Fruit fly (Drosophila melanogaster) whole organism, embryonic: Measurements from ENCODE around the gene VhaSFD.
A peak's percentile ranks its signal among the peaks of the same experiment; 100 is the strongest.

Experiments used
- Ada2b ChIP-seq: fragments of 200-800 bp; sonication (Bioruptor generic); IDR thresholded peaks from 2 replicates; pipeline ENCODE4 v1.3.6; 2022; ENCODE audit warnings: missing biosample characterization, missing genetic modification characterization
- Blimp-1 ChIP-seq: fragments of 200-800 bp; sonication (Bioruptor generic); optimal IDR thresholded peaks from 3 replicates; lab custom pipeline; 2018; ENCODE audit warnings: missing biosample characterization, missing genetic modification characterization, mild to moderate bottlenecking, moderate library complexity, missing genetic modification reagents
- CG10147 ChIP-seq: fragments of 200-800 bp; sonication (Bioruptor generic); optimal IDR thresholded peaks from 2 replicates; lab custom pipeline; 2019; ENCODE audit warnings: missing biosample characterization, mild to moderate bottlenecking, missing genetic modification characterization, moderate library complexity
- CG11398 ChIP-seq: fragments of 200-800 bp; sonication (Bioruptor generic); optimal IDR thresholded peaks from 2 replicates; lab custom pipeline; 2016; ENCODE audit warnings: missing biosample characterization, missing genetic modification characterization
- CG11456 ChIP-seq: fragments of 200-800 bp; sonication (Bioruptor generic); IDR thresholded peaks from 3 replicates; pipeline ENCODE4 v1.3.6; 2022; ENCODE audit warnings: missing biosample characterization, missing genetic modification characterization
- CG11696 ChIP-seq: fragments of 200-800 bp; sonication (Bioruptor generic); IDR thresholded peaks from 2 replicates; pipeline ENCODE4 v1.3.6; 2022; ENCODE audit warnings: missing biosample characterization, missing genetic modification characterization
- CG12236 ChIP-seq: fragments of 200-800 bp; sonication (Bioruptor generic); optimal IDR thresholded peaks from 2 replicates; lab custom pipeline; 2016; ENCODE audit warnings: missing biosample characterization, missing genetic modification characterization
- CG12769 ChIP-seq: fragments of 200-800 bp; sonication (Bioruptor generic); optimal IDR thresholded peaks from 2 replicates; lab custom pipeline; 2019; ENCODE audit warnings: missing biosample characterization, mild to moderate bottlenecking, missing genetic modification characterization, moderate library complexity
- CG13287 ChIP-seq: fragments of 200-800 bp; sonication (Bioruptor generic); IDR thresholded peaks from 2 replicates; pipeline ENCODE4 v1.3.6; 2022; ENCODE audit warnings: missing biosample characterization, missing genetic modification characterization; ENCODE audit not compliant: partially characterized antibody
- CG14441 ChIP-seq: fragments of 200-800 bp; sonication (Bioruptor generic); IDR thresholded peaks from 2 replicates; pipeline ENCODE4 v1.3.6; 2022; ENCODE audit warnings: missing biosample characterization, missing genetic modification characterization
- CG14667 ChIP-seq: fragments of 200-800 bp; sonication (Bioruptor generic); IDR thresholded peaks from 2 replicates; pipeline ENCODE4 v1.3.6; 2022; ENCODE audit warnings: missing biosample characterization, missing genetic modification characterization
- CG17361 ChIP-seq: fragments of 200-800 bp; sonication (Bioruptor generic); IDR thresholded peaks from 3 replicates; pipeline ENCODE4 v1.3.6; 2022; ENCODE audit warnings: missing biosample characterization, missing genetic modification characterization
- CG18011 ChIP-seq: fragments of 200-800 bp; sonication (Bioruptor generic); optimal IDR thresholded peaks from 2 replicates; lab custom pipeline; 2017; ENCODE audit warnings: missing biosample characterization, missing genetic modification characterization, mild to moderate bottlenecking, moderate library complexity, missing genotype
- CG3163 ChIP-seq: fragments of 200-800 bp; sonication (Bioruptor generic); optimal IDR thresholded peaks from 3 replicates; lab custom pipeline; 2016; ENCODE audit warnings: missing biosample characterization, missing genetic modification characterization
- CG34224 ChIP-seq: fragments of 200-800 bp; sonication (Bioruptor generic); IDR thresholded peaks from 3 replicates; pipeline ENCODE4 v1.3.6; 2022; ENCODE audit warnings: missing biosample characterization, missing genetic modification characterization; ENCODE audit not compliant: partially characterized antibody
- CG34422 ChIP-seq: fragments of 200-800 bp; sonication (Bioruptor generic); IDR thresholded peaks from 3 replicates; pipeline ENCODE4 v1.3.6; 2022; ENCODE audit warnings: missing biosample characterization, missing genetic modification characterization
- CG43689 ChIP-seq: fragments of 200-800 bp; sonication (Bioruptor generic); IDR thresholded peaks from 2 replicates; pipeline ENCODE4 v1.3.6; 2022; ENCODE audit warnings: missing biosample characterization, missing genetic modification characterization
- CG6683 ChIP-seq: fragments of 200-800 bp; sonication (Bioruptor generic); optimal IDR thresholded peaks from 2 replicates; lab custom pipeline; 2017; ENCODE audit warnings: missing biosample characterization, mild to moderate bottlenecking, missing genetic modification characterization, missing genetic modification reagents
- CG8478 ChIP-seq: fragments of >200 bp; optimal IDR thresholded peaks from 2 replicates; lab custom pipeline; 2018
- Dip2 ChIP-seq: fragments of 200-800 bp; sonication (Bioruptor generic); IDR thresholded peaks from 2 replicates; pipeline ENCODE4 v1.3.6; 2022; ENCODE audit warnings: missing biosample characterization, missing genetic modification characterization
- Gsc ChIP-seq: fragments of 200-800 bp; sonication (Bioruptor generic); IDR thresholded peaks from 2 replicates; pipeline ENCODE4 v1.3.6; 2022; ENCODE audit warnings: missing biosample characterization, missing genetic modification characterization
- Hey ChIP-seq: fragments of 200-800 bp; sonication (Bioruptor generic); optimal IDR thresholded peaks from 3 replicates; lab custom pipeline; 2018; ENCODE audit warnings: missing biosample characterization, mild to moderate bottlenecking, missing genetic modification characterization
- HmgD ChIP-seq: fragments of 200-800 bp; sonication (Bioruptor generic); optimal IDR thresholded peaks from 3 replicates; lab custom pipeline; 2016; ENCODE audit warnings: missing biosample characterization, missing genetic modification characterization
- Ravus ChIP-seq: fragments of 200-800 bp; sonication (Bioruptor generic); IDR thresholded peaks from 2 replicates; pipeline ENCODE4 v1.3.6; 2022; ENCODE audit warnings: missing biosample characterization, missing genetic modification characterization
- Scr ChIP-seq: fragments of 200-800 bp; sonication (Bioruptor generic); IDR thresholded peaks from 2 replicates; pipeline ENCODE4 v1.3.6; 2022; ENCODE audit warnings: missing biosample characterization, missing genetic modification characterization; ENCODE audit not compliant: partially characterized antibody
- Trl ChIP-seq, 3 experiments: fragments of >200 bp in 2 of 3; fragments of 200-800 bp in 1 of 3; sonication (Bioruptor generic) in 1 of 3; optimal IDR thresholded peaks; 2 replicates in 1 of 3; 3 replicates in 2 of 3; lab custom pipeline; 2016 to 2017; ENCODE audit warnings: missing biosample characterization in 1 of 3, missing genetic modification characterization in 1 of 3
- YL-1 ChIP-seq: fragments of 200-800 bp; sonication (Bioruptor generic); optimal IDR thresholded peaks from 3 replicates; lab custom pipeline; 2017; ENCODE audit warnings: missing biosample characterization, mild to moderate bottlenecking, missing genetic modification characterization
- amos ChIP-seq: fragments of 200-800 bp; sonication (Bioruptor generic); IDR thresholded peaks from 2 replicates; pipeline ENCODE4 v1.3.6; 2022; ENCODE audit warnings: missing biosample characterization, missing genetic modification characterization; ENCODE audit not compliant: partially characterized antibody
- ara ChIP-seq: fragments of 200-800 bp; sonication (Bioruptor generic); IDR thresholded peaks from 2 replicates; pipeline ENCODE4 v1.3.6; 2022; ENCODE audit warnings: missing biosample characterization, missing genetic modification characterization
- ato ChIP-seq: fragments of 200-800 bp; sonication (Bioruptor generic); IDR thresholded peaks from 2 replicates; pipeline ENCODE4 v1.3.6; 2022; ENCODE audit warnings: missing biosample characterization, missing genetic modification characterization; ENCODE audit not compliant: partially characterized antibody
- bowl ChIP-seq: fragments of 200-800 bp; sonication (Bioruptor generic); IDR thresholded peaks from 2 replicates; pipeline ENCODE4 v1.3.6; 2022; ENCODE audit warnings: missing biosample characterization, missing genetic modification characterization
- btn ChIP-seq: fragments of 200-800 bp; sonication (Bioruptor generic); optimal IDR thresholded peaks from 2 replicates; lab custom pipeline; 2016; ENCODE audit warnings: missing biosample characterization, missing genetic modification characterization
- chn ChIP-seq: fragments of 200-800 bp; sonication (Bioruptor generic); optimal IDR thresholded peaks from 2 replicates; lab custom pipeline; 2016; ENCODE audit warnings: missing biosample characterization, missing genetic modification characterization
- fru ChIP-seq: fragments of >200 bp; optimal IDR thresholded peaks from 2 replicates; lab custom pipeline; 2017
- hth ChIP-seq: fragments of >200 bp; optimal IDR thresholded peaks from 2 replicates; lab custom pipeline; 2017; ENCODE audit warnings: inconsistent platforms
- kah ChIP-seq: fragments of 200-800 bp; sonication (Bioruptor generic); optimal IDR thresholded peaks from 2 replicates; lab custom pipeline; 2018; ENCODE audit warnings: missing biosample characterization, mild to moderate bottlenecking, missing genetic modification characterization
- kni ChIP-seq: fragments of 200-800 bp; sonication (Bioruptor generic); optimal IDR thresholded peaks from 3 replicates; lab custom pipeline; 2017; ENCODE audit warnings: mild to moderate bottlenecking, missing biosample characterization, missing genetic modification reagents, missing genetic modification characterization
- lola ChIP-seq, 3 experiments: fragments of >200 bp in 2 of 3; fragments of 200-800 bp in 1 of 3; sonication (Bioruptor generic) in 1 of 3; optimal IDR thresholded peaks; 2 replicates each; lab custom pipeline; 2017 to 2019; ENCODE audit warnings: missing biosample characterization in 3 of 3, missing genetic modification characterization in 3 of 3, mild to moderate bottlenecking in 1 of 3, moderate library complexity in 1 of 3
- luna ChIP-seq: fragments of 200-800 bp; sonication (Bioruptor generic); optimal IDR thresholded peaks from 2 replicates; lab custom pipeline; 2016; ENCODE audit warnings: missing biosample characterization, missing genetic modification characterization
- maf-S ChIP-seq: fragments of 200-800 bp; sonication (Bioruptor generic); optimal IDR thresholded peaks from 2 replicates; lab custom pipeline; 2016; ENCODE audit warnings: missing biosample characterization, missing genetic modification characterization
- psq ChIP-seq: fragments of 200-800 bp; sonication (Bioruptor generic); optimal IDR thresholded peaks from 2 replicates; lab custom pipeline; 2017; ENCODE audit warnings: missing biosample characterization, missing genetic modification characterization
- pzg ChIP-seq: fragments of 200-800 bp; sonication (Bioruptor generic); optimal IDR thresholded peaks from 3 replicates; lab custom pipeline; 2018; ENCODE audit warnings: missing biosample characterization, mild to moderate bottlenecking, missing genetic modification characterization, moderate library complexity
- sc ChIP-seq, 3 experiments: fragments of >200 bp in 2 of 3; fragments of 200-800 bp in 1 of 3; sonication (Bioruptor generic) in 1 of 3; optimal IDR thresholded peaks; 2 replicates in 2 of 3; 3 replicates in 1 of 3; lab custom pipeline; 2017; ENCODE audit warnings: mild to moderate bottlenecking in 1 of 3, missing biosample characterization in 1 of 3, missing genetic modification characterization in 1 of 3, missing genetic modification reagents in 1 of 3
- sd ChIP-seq: fragments of 200-800 bp; sonication (Bioruptor generic); optimal IDR thresholded peaks from 3 replicates; lab custom pipeline; 2018; ENCODE audit warnings: missing biosample characterization, mild to moderate bottlenecking, missing genetic modification characterization, moderate library complexity
- sens-2 ChIP-seq: fragments of 200-800 bp; sonication (Bioruptor generic); IDR thresholded peaks from 2 replicates; pipeline ENCODE4 v1.3.6; 2022; ENCODE audit warnings: missing biosample characterization, missing genetic modification characterization
- sna ChIP-seq: fragments of 200-800 bp; sonication (Bioruptor generic); IDR thresholded peaks from 2 replicates; pipeline ENCODE4 v1.3.6; 2022; ENCODE audit warnings: missing biosample characterization, missing genetic modification characterization; ENCODE audit not compliant: partially characterized antibody

The VhaSFD gene

DNA sequence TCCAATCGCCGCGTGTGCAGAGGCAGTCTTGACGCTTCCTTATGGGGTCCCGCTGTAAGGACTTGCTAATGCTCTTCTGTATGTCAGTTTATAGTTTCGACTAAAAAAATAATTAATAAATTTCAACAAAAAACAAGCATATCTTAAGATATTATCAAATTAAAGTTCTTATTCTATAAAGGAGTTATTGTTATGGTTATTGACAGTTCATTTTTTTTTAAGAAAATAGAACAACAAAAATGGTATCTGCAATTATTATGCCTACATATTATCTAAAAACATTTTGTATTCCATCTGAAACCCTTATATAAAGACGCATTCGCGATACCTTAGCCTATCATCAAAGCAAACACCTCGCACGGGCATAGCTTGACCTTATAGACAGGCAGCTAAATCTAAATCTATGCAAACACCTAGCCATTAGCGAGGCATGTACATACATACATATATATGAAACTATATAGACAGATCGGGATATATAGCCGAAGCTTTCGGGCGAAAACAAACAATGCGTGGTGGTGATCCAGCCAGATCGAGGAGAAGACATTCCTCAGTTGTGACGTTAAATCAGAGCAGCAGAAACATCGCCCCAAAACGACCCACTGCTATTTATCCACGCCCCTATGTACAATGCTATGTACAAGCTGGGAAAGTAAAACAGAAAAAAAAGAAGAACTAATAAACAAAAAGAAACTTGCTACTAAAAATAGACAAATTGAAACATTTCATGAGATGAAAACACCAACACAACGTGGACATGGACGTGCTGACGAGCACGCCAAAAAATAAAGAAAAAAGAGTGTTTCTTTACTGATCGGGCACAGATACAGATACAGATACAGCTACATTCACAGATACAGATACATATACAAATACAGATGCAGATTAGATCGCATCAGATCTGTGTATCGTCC lies 33.1 kb upstream of the VhaSFD start, which contains the start of gene ppk17 (continued):
- peak; percentile 85 for TF ChIP-seq sd (tag; lab: Kevin White, UChicago)

DNA sequence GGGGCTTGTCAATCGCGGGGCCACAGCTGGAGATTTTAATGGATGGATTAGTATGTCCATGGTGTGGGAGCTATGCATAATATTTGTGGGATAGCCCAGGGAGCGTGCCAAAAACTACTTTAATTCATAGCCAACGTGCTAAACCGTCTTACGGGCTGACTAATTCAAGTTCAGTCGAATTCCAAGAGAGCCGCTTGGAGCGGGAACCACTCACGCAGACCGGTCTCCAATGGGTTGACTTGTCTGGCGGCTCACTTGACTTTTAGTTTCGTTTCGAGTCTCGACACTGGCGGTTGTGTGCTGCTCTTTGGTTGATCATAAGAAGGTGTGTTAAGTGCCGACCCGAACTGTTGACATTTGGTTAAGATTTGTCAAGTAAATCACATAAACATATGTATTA lies 26.4 kb upstream of the VhaSFD start, which contains the start of gene yellow-b:
TSS of gene yellow-b (plus strand) at position 263 of the 400 bp plus-strand sequence.
- TF ChIP-seq CG11696 (GFP tag; lab: Robert Waterston, UW) (no peak), btn (GFP tag; lab: Kevin White, UChicago) (no peak), hth (no peak), CG14667 (GFP tag; lab: Robert Waterston, UW) (no peak), chn (GFP tag; lab: Kevin White, UChicago) (no peak), Ravus (GFP tag; lab: Robert Waterston, UW) (no peak), bowl (GFP tag; lab: Robert Waterston, UW) (no peak), pzg (GFP tag; lab: Kevin White, UChicago) (no peak), CG11456 (GFP tag; lab: Robert Waterston, UW) (no peak), sna (no peak), CG17361 (no peak), sc (optimal IDR thresholded peaks at IDR 0.05; lab: Kevin White, UChicago) (no peak), sc (GFP tag; optimal IDR thresholded peaks at IDR 0.05; lab: Kevin White, UChicago) (no peak), HmgD (GFP tag; lab: Kevin White, UChicago) (no peak), CG34224 (GFP tag; lab: Robert Waterston, UW) (0 out of 3 replicates have a peak, but pooled peaks have one; percentile 20), kni (no peak), CG12769 (peak; percentile 72), CG10147 (GFP tag; lab: Kevin White, UChicago) (no peak), kah (GFP tag; lab: Kevin White, UChicago) (no peak), Ada2b (GFP tag; lab: Robert Waterston, UW) (no peak), luna (GFP tag; lab: Kevin White, UChicago) (no peak), fru (lab: Kevin White, UChicago) (no peak), Gsc (GFP tag; lab: Robert Waterston, UW) (no peak), ara (GFP tag; lab: Robert Waterston, UW) (no peak), sens-2 (GFP tag; lab: Robert Waterston, UW) (no peak), CG18011 (GFP tag; lab: Kevin White, UChicago) (no peak), Scr (GFP tag; lab: Robert Waterston, UW) (no peak), Dip2 (GFP tag; lab: Robert Waterston, UW) (no peak), CG14441 (GFP tag; lab: Robert Waterston, UW) (no peak), ato (GFP tag; lab: Robert Waterston, UW) (no peak), Blimp-1 (GFP tag; lab: Kevin White, UChicago) (peak; percentile 93), CG3163 (GFP tag; lab: Kevin White, UChicago) (no peak), psq (no peak), CG6683 (GFP tag; lab: Kevin White, UChicago) (no peak), CG43689 (GFP tag; lab: Robert Waterston, UW) (no peak), Trl (optimal IDR thresholded peaks at IDR 0.05; lab: Kevin White, UChicago) (peak; percentile 14 to 21), Trl (GFP tag; optimal IDR thresholded peaks at IDR 0.05; lab: Kevin White, UChicago) (no peak), amos (GFP tag; lab: Robert Waterston, UW) (0 out of 2 replicates have a peak, but pooled peaks have one; percentile 9), CG13287 (GFP tag; lab: Robert Waterston, UW) (peak; percentile 29; the same call in 1 of the 2 replicates), CG11398 (GFP tag; lab: Kevin White, UChicago) (no peak), sd (tag; lab: Kevin White, UChicago) (peak; percentile 98), Hey (tag; lab: Kevin White, UChicago) (no peak), CG8478 (lab: Kevin White, UChicago) (no peak), YL-1 (GFP tag; lab: Kevin White, UChicago) (no peak), maf-S (no peak), CG34422 (GFP tag; lab: Robert Waterston, UW) (no peak), CG12236 (GFP tag; lab: Kevin White, UChicago) (no peak), lola (GFP tag; optimal IDR thresholded peaks at IDR 0.05; lab: Kevin White, UChicago) (no peak)
